Worm (Caenorhabditis elegans) whole organism, early embryonic: ENCODE measurements around the gene fbxc-36.

ENCODE experiments used
- sea-1 ChIP-seq: fragments of 200-800 bp; sonication (Bioruptor generic); conservative IDR thresholded peaks from 2 replicates; pipeline ENCODE4 v1.3.6; 2022; ENCODE audit warnings: missing genetic modification characterization, missing compliant biosample characterization
- tbx-11 ChIP-seq: fragments of 200-800 bp; sonication (Bioruptor generic); IDR thresholded peaks from 2 replicates; pipeline ENCODE4 v1.3.6; 2022; ENCODE audit warnings: missing genetic modification characterization, missing compliant biosample characterization

- TF ChIP-seq tbx-11 (no peak), sea-1 (GFP tag; lab: Robert Waterston, UW) (no peak)
Observed at ce11 chrII:940779-941178, at the start of gene fbxc-36.
